Worm (Caenorhabditis elegans) whole organism, late embryonic: ENCODE data around the gene F26F12.3.

Experiments used
- ceh-30 ChIP-seq: fragments of 150-350 bp; optimal IDR thresholded peaks from 2 replicates; lab custom pipeline; 2014; ENCODE audit warnings: missing biosample characterization, missing genetic modification characterization
- dve-1 ChIP-seq: sonication (generic microtip); optimal IDR thresholded peaks from 2 replicates; lab custom pipeline; 2017; ENCODE audit warnings: antibody characterized with exemption, mild to moderate bottlenecking, missing genetic modification characterization, missing compliant biosample characterization
- hlh-13 ChIP-seq: fragments of 200-800 bp; sonication (Bioruptor generic); optimal IDR thresholded peaks from 2 replicates; lab custom pipeline; 2018; ENCODE audit warnings: mild to moderate bottlenecking, missing genetic modification characterization, missing compliant biosample characterization
- lim-6 ChIP-seq: sonication (generic microtip); optimal IDR thresholded peaks from 2 replicates; lab custom pipeline; 2016; ENCODE audit warnings: missing genetic modification characterization, missing compliant biosample characterization
- nhr-232 ChIP-seq: sonication (generic microtip); optimal IDR thresholded peaks from 2 replicates; lab custom pipeline; 2016; ENCODE audit warnings: missing genetic modification characterization, missing compliant biosample characterization
- pha-4 ChIP-seq: fragments of 150-350 bp; optimal IDR thresholded peaks from 2 replicates; lab custom pipeline; 2018; ENCODE audit warnings: missing biosample characterization, missing genetic modification reagents, missing genetic modification characterization
- ztf-16 ChIP-seq: sonication (generic microtip); optimal IDR thresholded peaks from 2 replicates; lab custom pipeline; 2017; ENCODE audit warnings: missing genetic modification characterization, missing compliant biosample characterization

DNA sequence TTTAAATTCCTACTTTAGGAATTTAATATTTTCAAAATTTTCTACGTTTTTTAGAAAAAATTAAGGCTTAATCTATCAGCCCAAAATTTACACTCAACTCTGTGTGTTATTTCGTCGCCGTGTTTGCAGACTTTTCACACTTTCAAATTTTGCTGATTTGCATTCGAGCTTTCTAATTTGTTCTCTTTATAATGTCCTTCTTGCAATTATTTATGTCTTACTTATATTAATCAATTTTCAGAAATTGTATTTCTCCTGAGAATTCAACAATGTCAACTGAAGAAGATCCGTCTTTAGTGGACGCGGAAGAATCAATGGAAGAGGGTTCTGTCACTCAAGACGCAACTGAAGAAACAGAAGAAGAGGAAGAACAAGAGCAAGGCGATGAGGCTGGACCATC, 18.9 kb downstream of the F26F12.3 start, which contains the start of gene let-418:
- no peak for TF ChIP-seq ceh-30 (tag; lab: Kevin White, UChicago)
- no peak for TF ChIP-seq nhr-232 (tag; lab: Kevin White, UChicago)
- TF ChIP-seq pha-4 (tag; lab: Kevin White, UChicago) = no peak
- no peak for TF ChIP-seq ztf-16 (tag; lab: Kevin White, UChicago)
- no peak for TF ChIP-seq dve-1 (tag; lab: Kevin White, UChicago)
- TF ChIP-seq hlh-13 (GFP tag; lab: Kevin White, UChicago) = no peak
- TF ChIP-seq lim-6 (tag; lab: Kevin White, UChicago) = no peak
